Worm (Caenorhabditis elegans) whole organism, midembryonic: ENCODE measurements around the gene F11E6.8.

Experiments
- cog-1 ChIP-seq: sonication (generic microtip); optimal IDR thresholded peaks from 2 replicates; lab custom pipeline; 2016; ENCODE audit warnings: missing genetic modification characterization, missing compliant biosample characterization
- flt-1 ChIP-seq: fragments of 200-800 bp; sonication (Bioruptor generic); IDR thresholded peaks from 2 replicates; pipeline ENCODE4 v1.3.6; 2022; ENCODE audit warnings: missing genetic modification characterization, missing compliant biosample characterization
- med-1 ChIP-seq: sonication (generic microtip); optimal IDR thresholded peaks from 2 replicates; lab custom pipeline; 2017; ENCODE audit warnings: missing genetic modification characterization, mild to moderate bottlenecking, missing compliant biosample characterization, antibody characterized with exemption, missing genetic modification reagents; ENCODE audit not compliant: insufficient read depth
- ref-1 ChIP-seq: fragments of 200-800 bp; sonication (Bioruptor generic); conservative IDR thresholded peaks from 2 replicates; pipeline ENCODE4 v1.3.6; 2022; ENCODE audit warnings: missing genetic modification reagents, missing genetic modification characterization, missing compliant biosample characterization
- tab-1 ChIP-seq: fragments of 200-800 bp; sonication (Bioruptor generic); IDR thresholded peaks from 2 replicates; pipeline ENCODE4 v1.3.6; 2022; ENCODE audit warnings: missing genetic modification characterization, missing compliant biosample characterization
- ztf-23 ChIP-seq: fragments of 200-800 bp; sonication (Bioruptor generic); IDR thresholded peaks from 2 replicates; pipeline ENCODE4 v1.3.6; 2022; ENCODE audit warnings: missing genetic modification reagents, missing genetic modification characterization, missing compliant biosample characterization
- ztf-29 ChIP-seq: fragments of 200-800 bp; sonication (Bioruptor generic); IDR thresholded peaks from 2 replicates; pipeline ENCODE4 v1.3.6; 2022; ENCODE audit warnings: missing genetic modification reagents, missing genetic modification characterization, missing compliant biosample characterization

DNA sequence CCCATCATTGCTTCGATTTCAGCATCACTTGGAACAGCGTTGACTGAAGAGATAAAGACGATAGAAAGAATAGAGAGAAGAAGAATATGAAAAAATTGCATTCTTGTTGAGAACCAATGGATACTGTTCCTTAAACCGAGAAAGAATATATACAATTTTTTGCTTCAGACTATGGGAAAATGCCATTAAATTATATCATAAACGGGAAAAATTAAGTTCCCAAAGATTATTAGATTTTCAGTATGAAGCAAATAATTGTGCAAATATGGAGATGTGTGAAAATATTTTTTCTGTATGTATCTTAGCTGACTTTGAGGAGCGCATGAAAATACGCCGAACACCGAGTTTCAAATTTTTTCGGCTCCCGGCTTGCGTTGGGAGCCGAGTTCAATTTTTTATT, 42.9 kb downstream of the F11E6.8 start, which contains the start of gene T02D1.9:
- TF ChIP-seq cog-1: no peak
- TF ChIP-seq flt-1 (GFP tag; lab: Robert Waterston, UW): no peak
- no peak for TF ChIP-seq ztf-29
- TF ChIP-seq ztf-23 (GFP tag; lab: Robert Waterston, UW): no peak
- no peak for TF ChIP-seq med-1 (GFP tag; lab: Kevin White, UChicago)
- TF ChIP-seq ref-1 (GFP tag; lab: Robert Waterston, UW): no peak
- no peak for TF ChIP-seq tab-1 (GFP tag; lab: Robert Waterston, UW)
